Fruit fly (Drosophila melanogaster): ENCODE results near the gene Pp2B-14D.
A peak's percentile ranks its signal among the peaks of the same experiment; 100 is the strongest.

Gene Pp2B-14D

DNA sequence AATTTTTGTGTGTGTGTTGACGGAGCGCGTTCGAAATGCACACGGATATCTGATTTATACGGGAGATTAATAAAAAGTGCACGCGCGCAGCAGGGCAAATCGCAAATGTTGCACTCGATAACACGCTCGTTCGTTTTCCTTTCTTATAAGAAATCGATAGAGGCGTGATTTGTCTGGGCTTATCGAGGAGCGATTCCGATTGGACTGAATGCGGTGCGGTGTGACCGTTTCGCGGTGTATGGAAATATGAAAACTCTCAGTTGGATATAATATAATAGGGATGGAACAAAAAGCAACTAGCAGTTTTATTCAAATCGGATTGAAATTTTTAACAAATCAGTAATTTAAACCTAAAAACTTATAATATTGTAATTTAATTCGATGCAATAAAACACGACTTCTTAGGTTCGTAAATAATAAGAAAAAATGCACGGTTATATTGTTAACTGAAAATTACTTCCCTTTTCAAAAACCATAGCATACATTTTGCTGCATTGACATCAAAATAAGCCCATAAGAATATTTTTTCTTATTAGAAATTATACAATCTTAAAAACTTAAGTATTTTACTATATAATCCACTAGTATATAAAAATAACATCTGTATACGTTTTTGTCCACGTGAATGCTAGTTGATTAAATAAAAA, 27.3 kb upstream of the Pp2B-14D start, which contains the start of gene CanA-14F (continued):
- no peak for TF ChIP-seq trem (tag; optimal IDR thresholded peaks at IDR 0.05)
- TF ChIP-seq lov (optimal IDR thresholded peaks at IDR 0.05), result no peak
- TF ChIP-seq lov (GFP tag; IDR thresholded peaks at IDR 0.05), result 0 out of 3 replicates have a peak, but pooled peaks have one; percentile 20
- TF ChIP-seq bbx (GFP tag; IDR thresholded peaks at IDR 0.05; ENCODE audit: partially characterized antibody), result peak; percentile 71
- no peak for TF ChIP-seq CG10543 (GFP tag; optimal IDR thresholded peaks at IDR 0.05)
- TF ChIP-seq Jarid2 (GFP tag; optimal IDR thresholded peaks at IDR 0.05), result no peak
- TF ChIP-seq Doc3 (GFP tag; IDR thresholded peaks at IDR 0.05; ENCODE audit: partially characterized antibody), result 0 out of 3 replicates have a peak, but pooled peaks have one; percentile 32
- no peak for TF ChIP-seq Trl (optimal IDR thresholded peaks at IDR 0.05)
- TF ChIP-seq Trl (GFP tag; optimal IDR thresholded peaks at IDR 0.05), result no peak
- peak; percentile 79 for TF ChIP-seq CG6791 (GFP tag; IDR thresholded peaks at IDR 0.05; ENCODE audit: partially characterized antibody)
- TF ChIP-seq CG11456 (GFP tag; IDR thresholded peaks at IDR 0.05), result no peak
- peak; percentile 52; the same call in 1 of the 2 replicates for TF ChIP-seq unc-4 (GFP tag; IDR thresholded peaks at IDR 0.05; ENCODE audit: partially characterized antibody)
- TF ChIP-seq CG1602 (GFP tag; optimal IDR thresholded peaks at IDR 0.05), result no peak
- TF ChIP-seq CG14710 (tag; optimal IDR thresholded peaks at IDR 0.05), result peak; percentile 26
- no peak for TF ChIP-seq cwo (GFP tag; optimal IDR thresholded peaks at IDR 0.05)
- no peak for TF ChIP-seq CG14965 (GFP tag; optimal IDR thresholded peaks at IDR 0.05; ENCODE audit: borderline replicate concordance)
- TF ChIP-seq CG34224 (GFP tag; IDR thresholded peaks at IDR 0.05; ENCODE audit: partially characterized antibody), result peak; percentile 50; the same call in 2 of the 3 replicates
- TF ChIP-seq CG13424 (tag; optimal IDR thresholded peaks at IDR 0.05), result no peak
- no peak for TF ChIP-seq wor (GFP tag; IDR thresholded peaks at IDR 0.05)
- TF ChIP-seq Dref (GFP tag; IDR thresholded peaks at IDR 0.05), result peak; percentile 78
- TF ChIP-seq CG7928 (GFP tag; optimal IDR thresholded peaks at IDR 0.05), result no peak
- TF ChIP-seq toy (GFP tag; IDR thresholded peaks at IDR 0.05), result no peak
- TF ChIP-seq CG7271 (tag; optimal IDR thresholded peaks at IDR 0.05), result no peak
- TF ChIP-seq CG4854 (GFP tag; optimal IDR thresholded peaks at IDR 0.05), result no peak
- TF ChIP-seq CG11696 (GFP tag; IDR thresholded peaks at IDR 0.05), result no peak
- no peak for TF ChIP-seq ase (GFP tag; IDR thresholded peaks at IDR 0.05)
- no peak for TF ChIP-seq Oli (tag; optimal IDR thresholded peaks at IDR 0.05)
- TF ChIP-seq run (tag; optimal IDR thresholded peaks at IDR 0.05), result no peak
- no peak for TF ChIP-seq CG10321 (GFP tag; IDR thresholded peaks at IDR 0.05)
- TF ChIP-seq CG7556 (GFP tag; optimal IDR thresholded peaks at IDR 0.05), result no peak
- TF ChIP-seq ems (GFP tag; optimal IDR thresholded peaks at IDR 0.05), result no peak
- TF ChIP-seq prd (optimal IDR thresholded peaks at IDR 0.05), result no peak
- TF ChIP-seq prd (GFP tag; IDR thresholded peaks at IDR 0.05), result no peak
- no peak for TF ChIP-seq mirr (GFP tag; optimal IDR thresholded peaks at IDR 0.05)
- no peak for TF ChIP-seq Lim3 (GFP tag; IDR thresholded peaks at IDR 0.05)
- TF ChIP-seq CG8089 (GFP tag; optimal IDR thresholded peaks at IDR 0.05), result no peak
- no peak for TF ChIP-seq sim (GFP tag; IDR thresholded peaks at IDR 0.05)
- no peak for TF ChIP-seq abd-A (tag; optimal IDR thresholded peaks at IDR 0.05)
- no peak for TF ChIP-seq Fer1 (GFP tag; optimal IDR thresholded peaks at IDR 0.05)
- no peak for TF ChIP-seq luna (GFP tag; optimal IDR thresholded peaks at IDR 0.05)
- TF ChIP-seq CG3407 (GFP tag; optimal IDR thresholded peaks at IDR 0.05), result no peak
- TF ChIP-seq Blimp-1 (GFP tag; optimal IDR thresholded peaks at IDR 0.05), result no peak
- TF ChIP-seq corto (GFP tag; optimal IDR thresholded peaks at IDR 0.05), result no peak
- peak; percentile 22 for TF ChIP-seq CoRest (tag; optimal IDR thresholded peaks at IDR 0.05)
- TF ChIP-seq CG9817 (tag; optimal IDR thresholded peaks at IDR 0.05), result peak; percentile 42
- no peak for TF ChIP-seq CG33213 (GFP tag; optimal IDR thresholded peaks at IDR 0.05)
- no peak for TF ChIP-seq CG11085 (GFP tag; IDR thresholded peaks at IDR 0.05)
- no peak for TF ChIP-seq tio (GFP tag; optimal IDR thresholded peaks at IDR 0.05)
- TF ChIP-seq CG32767 (GFP tag; IDR thresholded peaks at IDR 0.05), result no peak
- no peak for TF ChIP-seq ewg (GFP tag; optimal IDR thresholded peaks at IDR 0.05)

Measured in whole organism, embryonic.